Worm (Caenorhabditis elegans) whole organism, early embryonic: ENCODE measurements around the gene C46H3.1.

Source experiments
- B0310.2 ChIP-seq: sonication (generic microtip); optimal IDR thresholded peaks from 2 replicates; lab custom pipeline; 2016; ENCODE audit warnings: mild to moderate bottlenecking, missing genetic modification characterization, missing compliant biosample characterization
- F13C5.2 ChIP-seq: sonication (generic microtip); optimal IDR thresholded peaks from 2 replicates; lab custom pipeline; 2017; ENCODE audit warnings: mild to moderate bottlenecking, missing genetic modification characterization, inconsistent platforms, missing compliant biosample characterization
- aly-1 ChIP-seq: sonication (generic microtip); optimal IDR thresholded peaks from 2 replicates; lab custom pipeline; 2016; ENCODE audit warnings: missing genetic modification characterization, missing compliant biosample characterization
- ama-1 ChIP-seq: fragments of 150-350 bp; optimal IDR thresholded peaks from 2 replicates; lab custom pipeline; 2014
- ceh-13 ChIP-seq: fragments of 200-800 bp; sonication (Bioruptor generic); optimal IDR thresholded peaks from 2 replicates; lab custom pipeline; 2018; ENCODE audit warnings: mild to moderate bottlenecking, missing genetic modification characterization, missing compliant biosample characterization
- ceh-36 ChIP-seq: sonication (generic microtip); optimal IDR thresholded peaks from 2 replicates; lab custom pipeline; 2016; ENCODE audit warnings: missing genetic modification characterization, inconsistent platforms, missing compliant biosample characterization
- ets-7 ChIP-seq: sonication (generic microtip); optimal IDR thresholded peaks from 2 replicates; lab custom pipeline; 2016; ENCODE audit warnings: missing genotype, missing genetic modification characterization, missing compliant biosample characterization
- flt-1 ChIP-seq: fragments of 200-800 bp; sonication (Bioruptor generic); IDR thresholded peaks from 2 replicates; pipeline ENCODE4 v1.3.6; 2022; ENCODE audit warnings: missing genetic modification characterization, missing compliant biosample characterization
- hmbx-1 ChIP-seq: sonication (generic microtip); optimal IDR thresholded peaks from 2 replicates; lab custom pipeline; 2016; ENCODE audit warnings: mild to moderate bottlenecking, missing genetic modification characterization, missing compliant biosample characterization
- hmg-4 ChIP-seq: fragments of 200-800 bp; sonication (Bioruptor generic); optimal IDR thresholded peaks from 2 replicates; lab custom pipeline; 2018; ENCODE audit warnings: mild to moderate bottlenecking, missing genetic modification characterization, missing compliant biosample characterization
- hnd-1 ChIP-seq: sonication (generic microtip); optimal IDR thresholded peaks from 2 replicates; lab custom pipeline; 2016; ENCODE audit warnings: missing genetic modification characterization, missing compliant biosample characterization
- pes-1 ChIP-seq: fragments of 200-800 bp; sonication (Bioruptor generic); IDR thresholded peaks from 2 replicates; pipeline ENCODE4 v1.3.6; 2022; ENCODE audit warnings: missing genetic modification reagents, missing genetic modification characterization, missing compliant biosample characterization
- scrt-1 ChIP-seq: fragments of 200-800 bp; sonication (Bioruptor generic); IDR thresholded peaks from 2 replicates; pipeline ENCODE4 v1.3.6; 2022; ENCODE audit warnings: missing genetic modification characterization, missing compliant biosample characterization
- sea-1 ChIP-seq: fragments of 200-800 bp; sonication (Bioruptor generic); conservative IDR thresholded peaks from 2 replicates; pipeline ENCODE4 v1.3.6; 2022; ENCODE audit warnings: missing genetic modification characterization, missing compliant biosample characterization
- tbx-11 ChIP-seq: fragments of 200-800 bp; sonication (Bioruptor generic); IDR thresholded peaks from 2 replicates; pipeline ENCODE4 v1.3.6; 2022; ENCODE audit warnings: missing genetic modification characterization, missing compliant biosample characterization
- tbx-37 ChIP-seq: fragments of 200-800 bp; sonication (Bioruptor generic); conservative IDR thresholded peaks from 2 replicates; pipeline ENCODE4 v1.3.6; 2022; ENCODE audit warnings: missing genetic modification reagents, missing genetic modification characterization, missing compliant biosample characterization
- tra-4 ChIP-seq: sonication (generic microtip); optimal IDR thresholded peaks from 2 replicates; lab custom pipeline; 2017; ENCODE audit warnings: missing genetic modification characterization, missing compliant biosample characterization

Gene C46H3.1

DNA sequence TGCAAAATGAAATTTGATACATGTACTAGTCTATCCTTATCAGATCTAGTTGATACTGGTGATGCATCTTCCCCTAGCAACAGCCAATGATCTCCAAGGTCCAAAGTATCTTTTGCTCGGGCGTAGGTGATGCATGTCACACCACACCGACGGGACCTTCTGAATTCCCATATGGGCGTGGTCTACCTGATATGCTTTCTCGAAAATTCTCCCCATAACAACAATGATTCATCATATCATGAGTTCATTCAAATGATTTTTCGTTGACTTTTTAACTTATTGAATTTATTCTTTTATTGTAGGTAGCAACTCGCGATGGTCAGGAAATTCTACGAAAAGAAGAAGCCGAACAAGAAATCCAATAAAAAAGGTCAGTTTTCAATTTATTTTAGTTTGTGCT, at the start of gene C46H3.1:
Gene C46H3.1 (plus strand): TSS at position 301 of the 400 bp plus-strand sequence.
- TF ChIP-seq B0310.2 (tag; lab: Kevin White, UChicago) (no peak), ceh-36 (tag; lab: Kevin White, UChicago) (no peak), ceh-13 (GFP tag; lab: Kevin White, UChicago) (no peak), flt-1 (GFP tag; lab: Robert Waterston, UW) (no peak), scrt-1 (GFP tag; lab: Robert Waterston, UW) (no peak), hnd-1 (tag; lab: Kevin White, UChicago) (no peak), hmbx-1 (tag; lab: Kevin White, UChicago) (no peak), sea-1 (no peak), ets-7 (no peak), ama-1 (lab: Kevin White, UChicago) (no peak)

DNA sequence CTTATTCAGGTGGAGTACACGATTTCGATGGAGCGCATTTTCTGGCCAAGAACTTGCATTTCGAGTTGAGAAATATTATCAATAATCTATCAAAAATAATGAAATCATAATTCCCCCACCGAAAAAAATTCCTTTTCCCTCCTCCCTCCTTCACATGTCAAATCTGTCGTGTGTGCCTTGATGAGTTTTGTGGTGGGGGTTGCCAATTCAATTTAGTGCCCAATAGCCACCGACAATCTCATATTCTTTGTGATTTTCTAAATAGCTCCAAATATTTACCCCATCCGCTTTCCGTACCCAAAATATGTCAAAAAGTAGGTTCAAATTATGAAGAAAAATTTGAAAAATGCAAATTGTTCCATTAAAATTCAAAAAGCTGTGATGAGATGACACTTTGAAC, 47.2 kb upstream of the C46H3.1 start, which contains the start of gene tmc-1:
Gene tmc-1 (plus strand): TSS at position 189 of the 400 bp plus-strand sequence.
- TF ChIP-seq ama-1 (lab: Kevin White, UChicago), result no peak
- TF ChIP-seq flt-1 (GFP tag; lab: Robert Waterston, UW), result no peak
- TF ChIP-seq hmbx-1 (tag; lab: Kevin White, UChicago), result no peak
- TF ChIP-seq aly-1 (tag; lab: Kevin White, UChicago), result no peak
- TF ChIP-seq hnd-1 (tag; lab: Kevin White, UChicago), result no peak

DNA sequence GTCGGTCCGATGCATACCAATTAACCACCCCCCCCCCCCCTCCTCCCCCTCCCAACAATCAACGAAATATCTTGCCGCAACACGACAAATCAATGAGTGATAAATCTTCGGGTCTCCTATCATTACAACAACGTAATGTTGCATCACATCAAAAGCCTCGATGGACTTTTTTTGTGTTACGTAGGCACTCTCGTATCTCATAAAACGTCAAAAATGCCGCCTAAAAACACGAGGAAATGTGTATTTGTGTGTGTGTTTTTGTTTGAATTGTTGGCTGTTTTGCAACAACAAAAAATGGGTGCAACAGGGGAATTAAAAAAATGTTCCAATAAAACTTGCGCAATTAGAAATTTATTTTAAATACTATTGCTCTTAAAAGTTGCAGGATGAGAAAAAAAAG, 42.0 kb upstream of the C46H3.1 start:
- TF ChIP-seq scrt-1 (GFP tag; lab: Robert Waterston, UW) (no peak), hnd-1 (tag; lab: Kevin White, UChicago) (no peak), aly-1 (tag; lab: Kevin White, UChicago) (no peak), tbx-37 (GFP tag; lab: Robert Waterston, UW) (no peak), ceh-13 (GFP tag; lab: Kevin White, UChicago) (no peak), pes-1 (GFP tag; lab: Robert Waterston, UW) (no peak), ceh-36 (tag; lab: Kevin White, UChicago) (no peak), tra-4 (tag; lab: Kevin White, UChicago) (no peak), sea-1 (no peak), tbx-11 (GFP tag; lab: Robert Waterston, UW) (no peak), hmbx-1 (tag; lab: Kevin White, UChicago) (no peak), F13C5.2 (tag; lab: Kevin White, UChicago) (no peak), hmg-4 (GFP tag; lab: Kevin White, UChicago) (no peak), ama-1 (lab: Kevin White, UChicago) (no peak), B0310.2 (tag; lab: Kevin White, UChicago) (no peak), flt-1 (GFP tag; lab: Robert Waterston, UW) (no peak), ets-7 (no peak)

ce11 chrX:1171617-1172016, 37.6 kb upstream of the C46H3.1 start:
- no peak for TF ChIP-seq hmbx-1 (tag; lab: Kevin White, UChicago)
- no peak for TF ChIP-seq ama-1 (lab: Kevin White, UChicago)
- no peak for TF ChIP-seq scrt-1 (GFP tag; lab: Robert Waterston, UW)
- TF ChIP-seq tbx-11 (GFP tag; lab: Robert Waterston, UW), result no peak
- TF ChIP-seq sea-1, result no peak
- no peak for TF ChIP-seq flt-1 (GFP tag; lab: Robert Waterston, UW)
- TF ChIP-seq aly-1 (tag; lab: Kevin White, UChicago), result no peak
- TF ChIP-seq B0310.2 (tag; lab: Kevin White, UChicago), result no peak
- no peak for TF ChIP-seq hmg-4 (GFP tag; lab: Kevin White, UChicago)
- TF ChIP-seq pes-1 (GFP tag; lab: Robert Waterston, UW), result no peak
- no peak for TF ChIP-seq ceh-36 (tag; lab: Kevin White, UChicago)
- TF ChIP-seq ceh-13 (GFP tag; lab: Kevin White, UChicago), result no peak
- no peak for TF ChIP-seq F13C5.2 (tag; lab: Kevin White, UChicago)
- TF ChIP-seq tra-4 (tag; lab: Kevin White, UChicago), result no peak

ce11 chrX:1172024-1172423, 37.2 kb upstream of the C46H3.1 start:
- TF ChIP-seq hmg-4 (GFP tag; lab: Kevin White, UChicago) (no peak), tbx-11 (GFP tag; lab: Robert Waterston, UW) (no peak), flt-1 (GFP tag; lab: Robert Waterston, UW) (no peak), hnd-1 (tag; lab: Kevin White, UChicago) (no peak), hmbx-1 (tag; lab: Kevin White, UChicago) (no peak), F13C5.2 (tag; lab: Kevin White, UChicago) (no peak)

- TF ChIP-seq tbx-11 (GFP tag; lab: Robert Waterston, UW) (no peak), ets-7 (no peak), hmg-4 (GFP tag; lab: Kevin White, UChicago) (no peak), ama-1 (lab: Kevin White, UChicago) (no peak), tbx-37 (GFP tag; lab: Robert Waterston, UW) (no peak), hnd-1 (tag; lab: Kevin White, UChicago) (no peak), B0310.2 (tag; lab: Kevin White, UChicago) (no peak), sea-1 (no peak), aly-1 (tag; lab: Kevin White, UChicago) (no peak), tra-4 (tag; lab: Kevin White, UChicago) (no peak), flt-1 (GFP tag; lab: Robert Waterston, UW) (no peak), ceh-36 (tag; lab: Kevin White, UChicago) (no peak), hmbx-1 (tag; lab: Kevin White, UChicago) (no peak), scrt-1 (GFP tag; lab: Robert Waterston, UW) (no peak)
Measured at ce11 chrX:1179984-1180383, 29.2 kb upstream of the C46H3.1 start, which contains the start of gene hot-8. Gene hot-8, plus strand, starts transcription at chrX:1180284.

DNA sequence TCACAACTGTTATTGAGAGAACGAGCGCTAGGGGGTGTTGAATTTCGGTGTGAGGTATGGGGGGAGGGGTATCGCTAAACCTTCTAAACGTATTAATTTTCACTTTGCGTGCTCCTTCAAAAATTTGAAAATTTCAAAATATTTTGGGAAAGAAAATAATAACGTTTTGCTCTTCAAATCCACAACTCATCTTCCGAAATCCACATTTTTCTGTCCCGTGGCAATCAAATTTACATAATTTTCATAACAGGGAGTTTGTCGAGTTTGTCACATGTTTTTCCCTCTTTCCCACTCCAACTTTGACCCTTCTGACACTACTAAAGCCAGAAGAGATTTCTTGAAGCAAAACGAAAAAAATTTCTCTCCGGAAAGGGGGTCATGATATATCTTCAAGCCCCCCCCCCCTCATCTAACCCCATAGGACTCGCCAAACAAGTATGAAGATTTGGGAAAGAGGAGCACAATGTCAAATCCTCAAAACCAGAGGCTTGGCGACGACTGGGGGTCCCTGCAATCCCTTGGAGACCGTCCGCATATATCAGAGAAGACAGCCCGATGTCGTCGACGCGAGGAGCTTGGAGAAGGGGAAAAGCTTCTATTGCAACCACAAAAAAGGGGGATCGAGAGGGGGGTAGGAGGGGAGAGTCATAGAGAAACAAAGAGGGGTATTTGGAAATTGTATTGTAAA, 27.8 kb upstream of the C46H3.1 start:
- TF ChIP-seq hnd-1 (tag; lab: Kevin White, UChicago), result no peak
- TF ChIP-seq tbx-37 (GFP tag; lab: Robert Waterston, UW), result no peak
- TF ChIP-seq ama-1 (lab: Kevin White, UChicago), result no peak
- no peak for TF ChIP-seq flt-1 (GFP tag; lab: Robert Waterston, UW)
- no peak for TF ChIP-seq hmg-4 (GFP tag; lab: Kevin White, UChicago)
- TF ChIP-seq hmbx-1 (tag; lab: Kevin White, UChicago), result no peak
- TF ChIP-seq B0310.2 (tag; lab: Kevin White, UChicago), result no peak
- no peak for TF ChIP-seq tbx-11 (GFP tag; lab: Robert Waterston, UW)
- TF ChIP-seq scrt-1 (GFP tag; lab: Robert Waterston, UW), result no peak
- no peak for TF ChIP-seq ceh-13 (GFP tag; lab: Kevin White, UChicago)
- no peak for TF ChIP-seq F13C5.2 (tag; lab: Kevin White, UChicago)
- TF ChIP-seq ceh-36 (tag; lab: Kevin White, UChicago), result no peak
- no peak for TF ChIP-seq aly-1 (tag; lab: Kevin White, UChicago)
- TF ChIP-seq ets-7, result no peak
- TF ChIP-seq pes-1 (GFP tag; lab: Robert Waterston, UW), result no peak
- TF ChIP-seq sea-1, result no peak
- TF ChIP-seq tra-4 (tag; lab: Kevin White, UChicago), result no peak
